Fruit fly (Drosophila melanogaster) whole organism, wandering third instar larva: ENCODE results near the gene CG11456.

Experiments used
- Abd-B ChIP-seq: fragments of >200 bp; optimal IDR thresholded peaks from 2 replicates; lab custom pipeline; 2017; ENCODE audit warnings: missing biosample characterization, missing genetic modification characterization
- CG32264 ChIP-seq: fragments of 200-800 bp; sonication (Bioruptor generic); optimal IDR thresholded peaks from 2 replicates; lab custom pipeline; 2016; ENCODE audit warnings: missing biosample characterization, missing genetic modification characterization
- CrebA ChIP-seq: fragments of 200-800 bp; sonication (Bioruptor generic); optimal IDR thresholded peaks from 2 replicates; lab custom pipeline; 2016; ENCODE audit warnings: missing biosample characterization, mild to moderate bottlenecking, missing genetic modification characterization, borderline replicate concordance
- Dfd ChIP-seq: fragments of >200 bp; optimal IDR thresholded peaks from 2 replicates; lab custom pipeline; 2017; ENCODE audit warnings: missing biosample characterization, missing genetic modification characterization
- Dif ChIP-seq: fragments of 200-275, 200-300 bp; sonication (Bioruptor generic); optimal IDR thresholded peaks from 2 replicates; lab custom pipeline; 2018; ENCODE audit warnings: missing biosample characterization, missing genetic modification characterization; ENCODE audit not compliant: partially characterized antibody
- GATAd ChIP-seq: sonication (Bioruptor generic); optimal IDR thresholded peaks from 2 replicates; lab custom pipeline; 2016; ENCODE audit warnings: missing biosample characterization, missing genetic modification characterization
- HLH106 ChIP-seq: fragments of 200-800 bp; optimal IDR thresholded peaks from 3 replicates; lab custom pipeline; 2019; ENCODE audit warnings: missing biosample characterization, mild to moderate bottlenecking, missing genetic modification characterization, moderate library complexity
- Hnf4 ChIP-seq: fragments of 200-800 bp; sonication (Bioruptor generic); optimal IDR thresholded peaks from 2 replicates; lab custom pipeline; 2016; ENCODE audit warnings: missing biosample characterization, mild to moderate bottlenecking, missing genetic modification characterization
- Hr78 ChIP-seq: fragments of >200 bp; optimal IDR thresholded peaks from 2 replicates; lab custom pipeline; 2017; ENCODE audit warnings: missing biosample characterization, missing genetic modification characterization
- Hr83 ChIP-seq: fragments of 200-300 bp; sonication (Bioruptor generic); optimal IDR thresholded peaks from 2 replicates; lab custom pipeline; 2016; ENCODE audit warnings: missing biosample characterization, mild to moderate bottlenecking, missing genetic modification characterization, moderate library complexity; ENCODE audit not compliant: poor library complexity, severe bottlenecking
- Mio ChIP-seq: sonication (Bioruptor generic); optimal IDR thresholded peaks from 2 replicates; lab custom pipeline; 2016; ENCODE audit warnings: missing biosample characterization, missing genetic modification characterization
- Myc ChIP-seq: fragments of >200 bp; optimal IDR thresholded peaks from 2 replicates; lab custom pipeline; 2017
- N ChIP-seq: fragments of >200 bp; optimal IDR thresholded peaks from 2 replicates; lab custom pipeline; 2018; ENCODE audit warnings: missing biosample characterization, missing external identifiers, missing genetic modification characterization
- OdsH ChIP-seq: fragments of 200-800 bp; sonication (Bioruptor generic); optimal IDR thresholded peaks from 2 replicates; lab custom pipeline; 2016; ENCODE audit warnings: missing biosample characterization, mild to moderate bottlenecking, missing genetic modification characterization
- Rel ChIP-seq, 2 experiments: fragments of 200-800 bp; sonication (Bioruptor generic) in 1 of 2; optimal IDR thresholded peaks; 2 replicates in 1 of 2; 3 replicates in 1 of 2; lab custom pipeline; 2016 to 2019; ENCODE audit warnings: mild to moderate bottlenecking in 2 of 2, missing biosample characterization in 2 of 2, missing genetic modification characterization in 2 of 2, moderate library complexity in 1 of 2
- Sp1 ChIP-seq: fragments of 200-800 bp; sonication (Bioruptor generic); optimal IDR thresholded peaks from 3 replicates; lab custom pipeline; 2019; ENCODE audit warnings: missing biosample characterization, mild to moderate bottlenecking, missing genetic modification characterization, moderate library complexity
- Vsx2 ChIP-seq: fragments of 200-300, 225-300 bp; sonication (Bioruptor generic); optimal IDR thresholded peaks from 2 replicates; lab custom pipeline; 2018; ENCODE audit warnings: missing biosample characterization, missing genetic modification characterization; ENCODE audit not compliant: partially characterized antibody
- br ChIP-seq: fragments of 200-800 bp; sonication (Bioruptor generic); optimal IDR thresholded peaks from 2 replicates; lab custom pipeline; 2016; ENCODE audit warnings: missing biosample characterization, missing genetic modification characterization
- brk ChIP-seq: fragments of 200-800 bp; sonication (Bioruptor generic); optimal IDR thresholded peaks from 2 replicates; lab custom pipeline; 2016; ENCODE audit warnings: missing biosample characterization, mild to moderate bottlenecking, missing genetic modification characterization
- dl ChIP-seq, 2 experiments: fragments of 175-275, 200-275 bp in 1 of 2; fragments of 200-275 bp in 1 of 2; sonication (Bioruptor generic); optimal IDR thresholded peaks; lab custom pipeline; 2018; ENCODE audit warnings: mild to moderate bottlenecking in 2 of 2, missing biosample characterization in 2 of 2, missing genetic modification characterization in 2 of 2, moderate library complexity in 2 of 2; ENCODE audit not compliant: partially characterized antibody in 2 of 2, insufficient read depth in 1 of 2
- dmrt93B ChIP-seq: fragments of 200-800 bp; sonication (Bioruptor generic); optimal IDR thresholded peaks from 2 replicates; lab custom pipeline; 2018; ENCODE audit warnings: missing biosample characterization, mild to moderate bottlenecking, missing genetic modification characterization
- ey ChIP-seq: fragments of 200-800 bp; sonication (Bioruptor generic); optimal IDR thresholded peaks from 2 replicates; lab custom pipeline; 2016; ENCODE audit warnings: missing biosample characterization, missing genetic modification characterization
- foxo ChIP-seq, 2 experiments: fragments of 200-800 bp; sonication (Bioruptor generic); optimal IDR thresholded peaks; 2 replicates in 1 of 2; 3 replicates in 1 of 2; lab custom pipeline; 2016 to 2017; ENCODE audit warnings: missing biosample characterization in 2 of 2, missing genetic modification characterization in 2 of 2
- fru ChIP-seq: fragments of 200-800 bp; sonication (Bioruptor generic); optimal IDR thresholded peaks from 3 replicates; lab custom pipeline; 2016; ENCODE audit warnings: missing biosample characterization, mild to moderate bottlenecking, missing genetic modification characterization
- h ChIP-seq: fragments of 200-800 bp; sonication (Bioruptor generic); optimal IDR thresholded peaks from 3 replicates; lab custom pipeline; 2016; ENCODE audit warnings: missing biosample characterization, mild to moderate bottlenecking, missing genetic modification characterization
- jim ChIP-seq: fragments of 175-275, 200-325 bp; sonication (Bioruptor generic); optimal IDR thresholded peaks from 2 replicates; lab custom pipeline; 2016; ENCODE audit warnings: missing biosample characterization, mild to moderate bottlenecking, missing genetic modification characterization
- lola ChIP-seq: fragments of >200 bp; optimal IDR thresholded peaks from 2 replicates; lab custom pipeline; 2017; ENCODE audit warnings: missing biosample characterization, missing genetic modification characterization
- pan ChIP-seq: fragments of >200 bp; optimal IDR thresholded peaks from 2 replicates; lab custom pipeline; 2017
- psq ChIP-seq: fragments of 200-800 bp; sonication (Bioruptor generic); optimal IDR thresholded peaks from 3 replicates; lab custom pipeline; 2017; ENCODE audit warnings: missing biosample characterization, mild to moderate bottlenecking, missing genetic modification characterization, moderate library complexity
- rgr ChIP-seq: fragments of 200-800 bp; sonication (Bioruptor generic); optimal IDR thresholded peaks from 3 replicates; lab custom pipeline; 2016; ENCODE audit warnings: missing biosample characterization, mild to moderate bottlenecking, missing genetic modification characterization
- sv ChIP-seq: fragments of 200-800 bp; sonication (Bioruptor generic); optimal IDR thresholded peaks from 3 replicates; lab custom pipeline; 2016; ENCODE audit warnings: missing biosample characterization, missing genetic modification characterization
- tai ChIP-seq: sonication (Bioruptor generic); optimal IDR thresholded peaks from 2 replicates; lab custom pipeline; 2016; ENCODE audit warnings: missing biosample characterization, missing genetic modification characterization

Gene CG11456

dm6 chr3L:20837040-20837830, 4.6 kb upstream of the CG11456 start, which contains the start of gene CG13255:
CG13255 (plus strand) TSS chr3L:20837488.
- no peak for TF ChIP-seq CG32264 (GFP tag; lab: Kevin White, UChicago)
- TF ChIP-seq psq = peak; percentile 35
- TF ChIP-seq Vsx2 (GFP tag; lab: Kevin White, UChicago) = peak; percentile 49
- peak; percentile 41 for TF ChIP-seq br (GFP tag; lab: Kevin White, UChicago)
- TF ChIP-seq OdsH = peak; percentile 63
- TF ChIP-seq GATAd (GFP tag; lab: Kevin White, UChicago) = no peak
- TF ChIP-seq dmrt93B (GFP tag; lab: Kevin White, UChicago) = peak; percentile 39
- TF ChIP-seq tai (GFP tag; lab: Kevin White, UChicago) = peak; percentile 50
- no peak for TF ChIP-seq Hr78 (GFP tag; lab: Kevin White, UChicago)
- TF ChIP-seq sv = no peak
- no peak for TF ChIP-seq pan (lab: Kevin White, UChicago)
- peak; percentile 24 for TF ChIP-seq Sp1
- peak; percentile 48 for TF ChIP-seq h (GFP tag; lab: Kevin White, UChicago)
- TF ChIP-seq Hr83 (GFP tag; lab: Kevin White, UChicago) = peak; percentile 26
- TF ChIP-seq foxo (GFP tag; optimal IDR thresholded peaks at IDR 0.05; lab: Kevin White, UChicago) = peak in 1 of 2 experiments; percentile 74
- TF ChIP-seq rgr (GFP tag; lab: Kevin White, UChicago) = peak; percentile 27
- TF ChIP-seq CrebA (GFP tag; lab: Kevin White, UChicago) = no peak
- peak; percentile 50 for TF ChIP-seq HLH106 (tag; lab: Kevin White, UChicago)
- TF ChIP-seq fru (GFP tag; lab: Kevin White, UChicago) = peak; percentile 52
- TF ChIP-seq ey (GFP tag; lab: Kevin White, UChicago) = peak; percentile 61

DNA sequence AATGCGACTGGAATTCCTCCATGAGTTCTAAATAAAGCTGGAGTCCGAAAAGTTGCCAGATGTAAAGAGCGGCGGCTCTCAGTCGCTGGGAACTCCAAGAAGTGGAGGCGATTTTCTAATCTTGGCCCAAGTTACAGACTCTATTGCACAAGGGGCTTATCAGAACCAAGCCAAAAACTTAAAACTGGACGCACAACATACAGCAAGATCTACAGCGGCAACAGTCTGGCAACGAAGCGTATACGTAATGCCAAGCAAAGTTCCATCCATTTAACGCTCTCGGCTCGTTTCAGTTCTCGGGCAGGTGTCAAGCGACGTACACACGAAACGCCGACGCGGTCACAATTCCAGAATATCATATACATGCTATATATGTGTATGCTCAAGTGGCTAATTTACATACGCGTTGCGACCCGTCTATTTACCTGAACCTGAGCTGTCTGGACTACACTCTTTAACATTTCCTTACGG, 3.9 kb upstream of the CG11456 start:
- TF ChIP-seq br (GFP tag; lab: Kevin White, UChicago) (no peak), CrebA (GFP tag; lab: Kevin White, UChicago) (no peak), brk (GFP tag; lab: Kevin White, UChicago) (no peak), Mio (GFP tag; lab: Kevin White, UChicago) (no peak), Dfd (no peak), pan (lab: Kevin White, UChicago) (no peak), Abd-B (GFP tag; lab: Kevin White, UChicago) (no peak), Hnf4 (GFP tag; lab: Kevin White, UChicago) (no peak), ey (GFP tag; lab: Kevin White, UChicago) (no peak), Dif (no peak), h (GFP tag; lab: Kevin White, UChicago) (no peak), jim (GFP tag; lab: Kevin White, UChicago) (no peak), foxo (GFP tag; optimal IDR thresholded peaks at IDR 0.05; lab: Kevin White, UChicago) (no peak), tai (GFP tag; lab: Kevin White, UChicago) (no peak), N (GFP tag; lab: Kevin White, UChicago) (no peak), OdsH (no peak)
- TF ChIP-seq, all 38 proteins: peak for 0

DNA sequence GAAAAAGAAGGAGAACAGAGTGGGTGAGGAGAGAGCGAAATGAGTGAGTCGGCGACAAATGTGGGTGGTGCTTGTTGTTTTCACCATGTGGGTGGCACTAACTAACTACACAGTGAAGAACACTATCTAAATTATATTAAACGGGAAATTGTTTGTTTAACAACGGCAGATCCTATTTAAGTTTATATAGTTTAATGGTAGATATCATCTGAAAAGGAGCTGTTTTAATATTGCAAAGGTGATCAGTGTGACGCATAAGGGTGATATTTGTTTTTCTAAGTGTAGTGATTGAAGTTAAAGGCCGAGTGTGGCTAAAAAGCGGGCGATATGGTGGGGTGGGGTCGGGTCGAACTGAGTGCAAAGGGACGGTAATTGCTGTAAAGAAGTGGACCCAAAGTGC, 6.8 kb downstream of the CG11456 start:
- TF ChIP-seq GATAd (GFP tag; lab: Kevin White, UChicago) (no peak), OdsH (no peak), Dif (no peak), CG32264 (GFP tag; lab: Kevin White, UChicago) (no peak), Hr83 (GFP tag; lab: Kevin White, UChicago) (no peak), ey (GFP tag; lab: Kevin White, UChicago) (no peak), dl (GFP tag; optimal IDR thresholded peaks at IDR 0.05; lab: Kevin White, UChicago; ENCODE audit: insufficient read depth in 1 of 2, partially characterized antibody in 2 of 2) (no peak), br (GFP tag; lab: Kevin White, UChicago) (no peak)

dm6 chr3L:20857609-20858008, 15.8 kb downstream of the CG11456 start:
- TF ChIP-seq Rel (GFP tag; optimal IDR thresholded peaks at IDR 0.05; lab: Kevin White, UChicago) = no peak
- TF ChIP-seq Rel (tag; optimal IDR thresholded peaks at IDR 0.05; lab: Kevin White, UChicago) = no peak
- TF ChIP-seq dmrt93B (GFP tag; lab: Kevin White, UChicago) = no peak
- no peak for TF ChIP-seq Mio (GFP tag; lab: Kevin White, UChicago)
- no peak for TF ChIP-seq GATAd (GFP tag; lab: Kevin White, UChicago)
- TF ChIP-seq Hr78 (GFP tag; lab: Kevin White, UChicago) = no peak
- no peak for TF ChIP-seq sv
- TF ChIP-seq Dif = no peak
- no peak for TF ChIP-seq fru (GFP tag; lab: Kevin White, UChicago)
- no peak for TF ChIP-seq br (GFP tag; lab: Kevin White, UChicago)
- no peak for TF ChIP-seq dl (GFP tag; optimal IDR thresholded peaks at IDR 0.05; lab: Kevin White, UChicago; ENCODE audit: insufficient read depth in 1 of 2, partially characterized antibody in 2 of 2)
- TF ChIP-seq Myc (lab: Kevin White, UChicago) = no peak
- no peak for TF ChIP-seq jim (GFP tag; lab: Kevin White, UChicago)
- TF ChIP-seq HLH106 (tag; lab: Kevin White, UChicago) = no peak
- TF ChIP-seq brk (GFP tag; lab: Kevin White, UChicago) = no peak
- TF ChIP-seq lola (GFP tag; lab: Kevin White, UChicago) = no peak
- TF ChIP-seq psq = no peak
